Worm (Caenorhabditis elegans): ENCODE data around the gene R03E9.2.

- no peak for TF ChIP-seq flt-1 (GFP tag; IDR thresholded peaks at IDR 0.05)
- no peak for TF ChIP-seq cog-1 (tag; optimal IDR thresholded peaks at IDR 0.05)
- TF ChIP-seq ztf-23 (GFP tag; IDR thresholded peaks at IDR 0.05): no peak
- TF ChIP-seq tab-1 (GFP tag; IDR thresholded peaks at IDR 0.05): no peak
- no peak for TF ChIP-seq med-1 (GFP tag; optimal IDR thresholded peaks at IDR 0.05; ENCODE audit: insufficient read depth)
- TF ChIP-seq ref-1 (GFP tag; conservative IDR thresholded peaks at IDR 0.05): no peak
- no peak for TF ChIP-seq klf-2 (GFP tag; conservative IDR thresholded peaks at IDR 0.05)
- TF ChIP-seq ztf-29 (GFP tag; IDR thresholded peaks at IDR 0.05): no peak
Measured at ce11 chrX:6742891-6743290, 9.8 kb upstream of the R03E9.2 start.
